Fruit fly (Drosophila melanogaster) whole organism, embryonic: Measurements from ENCODE around the gene Vha36-3.

Experiments used
- CG10267 ChIP-seq: fragments of 200-800 bp; sonication (Bioruptor generic); optimal IDR thresholded peaks from 2 replicates; lab custom pipeline; 2018; ENCODE audit warnings: missing biosample characterization, mild to moderate bottlenecking, missing genetic modification characterization, moderate library complexity
- CG11085 ChIP-seq: fragments of 200-800 bp; sonication (Bioruptor generic); IDR thresholded peaks from 2 replicates; pipeline ENCODE4 v1.3.6; 2022; ENCODE audit warnings: missing biosample characterization, missing genetic modification characterization
- CG11695 ChIP-seq: fragments of 200-800 bp; sonication (Bioruptor generic); IDR thresholded peaks from 3 replicates; pipeline ENCODE4 v1.3.6; 2022; ENCODE audit warnings: missing biosample characterization, missing genetic modification characterization
- CG12236 ChIP-seq: fragments of 200-800 bp; sonication (Bioruptor generic); optimal IDR thresholded peaks from 2 replicates; lab custom pipeline; 2016; ENCODE audit warnings: missing biosample characterization, missing genetic modification characterization
- CG13894 ChIP-seq: fragments of 200-800 bp; sonication (Bioruptor generic); optimal IDR thresholded peaks from 3 replicates; lab custom pipeline; 2018; ENCODE audit warnings: missing biosample characterization, mild to moderate bottlenecking, missing genetic modification characterization, moderate library complexity
- CG15696 ChIP-seq: fragments of 200-800 bp; sonication (Bioruptor generic); optimal IDR thresholded peaks from 2 replicates; lab custom pipeline; 2019; ENCODE audit warnings: missing biosample characterization, mild to moderate bottlenecking, missing genetic modification characterization, moderate library complexity
- CG2889 ChIP-seq: fragments of 200-800 bp; sonication (Bioruptor generic); IDR thresholded peaks from 3 replicates; pipeline ENCODE4 v1.3.6; 2022; ENCODE audit warnings: missing biosample characterization, missing genetic modification characterization
- CG3726 ChIP-seq: fragments of 200-800 bp; sonication (Bioruptor generic); IDR thresholded peaks from 3 replicates; pipeline ENCODE4, ENCODE4 v1.3.6; 2022; ENCODE audit warnings: missing biosample characterization, missing genetic modification characterization
- CG3995 ChIP-seq: fragments of 200-800 bp; sonication (Bioruptor generic); optimal IDR thresholded peaks from 3 replicates; lab custom pipeline; 2016; ENCODE audit warnings: missing biosample characterization, missing genetic modification characterization
- CG4328 ChIP-seq: fragments of 200-800 bp; sonication (Bioruptor generic); optimal IDR thresholded peaks from 3 replicates; lab custom pipeline; 2017; ENCODE audit warnings: missing biosample characterization, missing genetic modification reagents, missing genetic modification characterization
- CG6254 ChIP-seq: fragments of 200-800 bp; sonication (Bioruptor generic); optimal IDR thresholded peaks from 3 replicates; lab custom pipeline; 2017; ENCODE audit warnings: mild to moderate bottlenecking, missing biosample characterization, missing genetic modification reagents, missing genetic modification characterization
- CG8089 ChIP-seq: fragments of 200-800 bp; sonication (Bioruptor generic); optimal IDR thresholded peaks from 3 replicates; lab custom pipeline; 2016; ENCODE audit warnings: missing biosample characterization, missing genetic modification characterization
- CG8924 ChIP-seq: fragments of 200-800 bp; optimal IDR thresholded peaks from 3 replicates; lab custom pipeline; 2019; ENCODE audit warnings: missing biosample characterization, mild to moderate bottlenecking, missing genetic modification characterization, moderate library complexity
- CG8944 ChIP-seq: fragments of 200-800 bp; sonication (Bioruptor generic); optimal IDR thresholded peaks from 3 replicates; lab custom pipeline; 2016; ENCODE audit warnings: missing biosample characterization, missing genetic modification characterization
- CG9797 ChIP-seq: fragments of 200-800 bp; sonication (Bioruptor generic); optimal IDR thresholded peaks from 3 replicates; lab custom pipeline; 2018; ENCODE audit warnings: missing biosample characterization, mild to moderate bottlenecking, missing genetic modification characterization
- D ChIP-seq, 2 experiments: fragments of 200-800 bp in 1 of 2; fragments of >200 bp in 1 of 2; sonication (Bioruptor generic) in 1 of 2; optimal IDR thresholded peaks; 2 replicates in 1 of 2; 3 replicates in 1 of 2; lab custom pipeline; 2017; ENCODE audit warnings: mild to moderate bottlenecking in 1 of 2, missing biosample characterization in 1 of 2, missing genetic modification characterization in 1 of 2, missing genetic modification reagents in 1 of 2
- Dll ChIP-seq: fragments of 200-800 bp; sonication (Bioruptor generic); IDR thresholded peaks from 4 replicates; pipeline ENCODE4 v1.3.6; 2022; ENCODE audit warnings: missing biosample characterization, missing genetic modification characterization; ENCODE audit not compliant: partially characterized antibody
- ERR ChIP-seq: fragments of 200-800 bp; sonication (Bioruptor generic); optimal IDR thresholded peaks from 2 replicates; lab custom pipeline; 2016; ENCODE audit warnings: missing biosample characterization, missing genetic modification characterization
- Gsc ChIP-seq: fragments of 200-800 bp; sonication (Bioruptor generic); IDR thresholded peaks from 2 replicates; pipeline ENCODE4 v1.3.6; 2022; ENCODE audit warnings: missing biosample characterization, missing genetic modification characterization
- HmgD ChIP-seq: fragments of 200-800 bp; sonication (Bioruptor generic); optimal IDR thresholded peaks from 3 replicates; lab custom pipeline; 2016; ENCODE audit warnings: missing biosample characterization, missing genetic modification characterization
- Meics ChIP-seq: fragments of 200-800 bp; sonication (Bioruptor generic); optimal IDR thresholded peaks from 2 replicates; lab custom pipeline; 2017; ENCODE audit warnings: missing biosample characterization, mild to moderate bottlenecking, missing genetic modification characterization
- Mrtf ChIP-seq: fragments of 200-800 bp; sonication (Bioruptor generic); IDR thresholded peaks from 3 replicates; pipeline ENCODE4 v1.3.6; 2022; ENCODE audit warnings: missing biosample characterization, missing genetic modification characterization
- Optix ChIP-seq: fragments of 200-800 bp; sonication (Bioruptor generic); IDR thresholded peaks from 3 replicates; pipeline ENCODE4 v1.3.6; 2022; ENCODE audit warnings: missing biosample characterization, missing genetic modification characterization
- Sox100B ChIP-seq: fragments of 200-800 bp; sonication (Bioruptor generic); optimal IDR thresholded peaks from 3 replicates; lab custom pipeline; 2018; ENCODE audit warnings: missing biosample characterization, mild to moderate bottlenecking, missing genetic modification characterization
- Sry-δ ChIP-seq: fragments of 200-800 bp; sonication (Bioruptor generic); optimal IDR thresholded peaks from 2 replicates; lab custom pipeline; 2016; ENCODE audit warnings: missing biosample characterization, missing genetic modification characterization
- Tbp ChIP-seq: fragments of >200 bp; optimal IDR thresholded peaks from 2 replicates; lab custom pipeline; 2018; ENCODE audit warnings: missing biosample characterization, missing genetic modification characterization
- Trl ChIP-seq, 3 experiments: fragments of >200 bp in 2 of 3; fragments of 200-800 bp in 1 of 3; sonication (Bioruptor generic) in 1 of 3; optimal IDR thresholded peaks; 2 replicates in 1 of 3; 3 replicates in 2 of 3; lab custom pipeline; 2016 to 2017; ENCODE audit warnings: missing biosample characterization in 1 of 3, missing genetic modification characterization in 1 of 3
- amos ChIP-seq: fragments of 200-800 bp; sonication (Bioruptor generic); IDR thresholded peaks from 2 replicates; pipeline ENCODE4 v1.3.6; 2022; ENCODE audit warnings: missing biosample characterization, missing genetic modification characterization; ENCODE audit not compliant: partially characterized antibody
- bbx ChIP-seq: fragments of 200-800 bp; sonication (Bioruptor generic); IDR thresholded peaks from 2 replicates; pipeline ENCODE4 v1.3.6; 2022; ENCODE audit warnings: missing biosample characterization, missing genetic modification characterization; ENCODE audit not compliant: partially characterized antibody
- gro ChIP-seq: fragments of 200-800 bp; sonication (Bioruptor generic); optimal IDR thresholded peaks from 2 replicates; lab custom pipeline; 2016; ENCODE audit warnings: missing biosample characterization, missing genetic modification characterization
- gsb ChIP-seq: fragments of 200-800 bp; sonication (Bioruptor generic); IDR thresholded peaks from 2 replicates; pipeline ENCODE4 v1.3.6; 2022; ENCODE audit warnings: missing biosample characterization, missing genetic modification characterization
- gt ChIP-seq: fragments of 200-800 bp; sonication (Bioruptor generic); IDR thresholded peaks from 2 replicates; pipeline ENCODE4 v1.3.6; 2022; ENCODE audit warnings: missing biosample characterization, missing genetic modification characterization
- hbn ChIP-seq: fragments of 200-800 bp; sonication (Bioruptor generic); IDR thresholded peaks from 2 replicates; pipeline ENCODE4 v1.3.6; 2022; ENCODE audit warnings: missing biosample characterization, missing genetic modification characterization; ENCODE audit not compliant: partially characterized antibody
- insv ChIP-seq, 2 experiments: fragments of 200-800 bp; sonication (Bioruptor generic); optimal IDR thresholded peaks; 3 replicates each; lab custom pipeline; 2016 to 2018; ENCODE audit warnings: missing biosample characterization in 2 of 2, missing genetic modification characterization in 2 of 2
- jing ChIP-seq: fragments of 200-800 bp; sonication (Bioruptor generic); optimal IDR thresholded peaks from 2 replicates; lab custom pipeline; 2018; ENCODE audit warnings: missing biosample characterization, mild to moderate bottlenecking, missing genetic modification characterization
- mirr ChIP-seq: fragments of 200-800 bp; sonication (Bioruptor generic); optimal IDR thresholded peaks from 3 replicates; lab custom pipeline; 2018; ENCODE audit warnings: missing biosample characterization, mild to moderate bottlenecking, missing genetic modification characterization
- mld ChIP-seq: fragments of 200-800 bp; sonication (Bioruptor generic); IDR thresholded peaks from 3 replicates; pipeline ENCODE4 v1.3.6; 2022; ENCODE audit warnings: missing biosample characterization, missing genetic modification characterization; ENCODE audit not compliant: partially characterized antibody
- nom ChIP-seq: fragments of 200-800 bp; sonication (Bioruptor generic); optimal IDR thresholded peaks from 2 replicates; lab custom pipeline; 2017; ENCODE audit warnings: missing biosample characterization, missing genetic modification characterization, mild to moderate bottlenecking, moderate library complexity, missing genetic modification reagents
- oc ChIP-seq: fragments of 200-800 bp; sonication (Bioruptor generic); optimal IDR thresholded peaks from 2 replicates; lab custom pipeline; 2018; ENCODE audit warnings: missing biosample characterization, mild to moderate bottlenecking, missing genetic modification characterization, moderate library complexity
- onecut ChIP-seq: fragments of 200-800 bp; sonication (Bioruptor generic); IDR thresholded peaks from 2 replicates; pipeline ENCODE4 v1.3.6; 2022; ENCODE audit warnings: missing biosample characterization, missing genetic modification characterization
- ranshi ChIP-seq: fragments of 200-800 bp; sonication (Bioruptor generic); IDR thresholded peaks from 2 replicates; pipeline ENCODE4 v1.3.6; 2022; ENCODE audit warnings: missing biosample characterization, missing genetic modification characterization
- schlank ChIP-seq: fragments of 200-800 bp; sonication (Bioruptor generic); optimal IDR thresholded peaks from 2 replicates; lab custom pipeline; 2018; ENCODE audit warnings: missing biosample characterization, mild to moderate bottlenecking, missing genetic modification characterization
- sisA ChIP-seq: fragments of 200-800 bp; sonication (Bioruptor generic); IDR thresholded peaks from 2 replicates; pipeline ENCODE4 v1.3.6; 2022; ENCODE audit warnings: missing biosample characterization, missing genetic modification characterization
- so ChIP-seq: fragments of 200-800 bp; sonication (Bioruptor generic); IDR thresholded peaks from 3 replicates; pipeline ENCODE4 v1.3.6; 2022; ENCODE audit warnings: missing biosample characterization, missing genetic modification characterization
- stwl ChIP-seq: fragments of 200-800 bp; sonication (Bioruptor generic); optimal IDR thresholded peaks from 3 replicates; lab custom pipeline; 2018; ENCODE audit warnings: missing biosample characterization, mild to moderate bottlenecking, missing genetic modification characterization, moderate library complexity
- tin ChIP-seq: fragments of 200-800 bp; sonication (Bioruptor generic); optimal IDR thresholded peaks from 3 replicates; lab custom pipeline; 2016; ENCODE audit warnings: missing biosample characterization, missing genetic modification characterization
- unpg ChIP-seq: fragments of 200-800 bp; sonication (Bioruptor generic); optimal IDR thresholded peaks from 3 replicates; lab custom pipeline; 2018; ENCODE audit warnings: missing biosample characterization, mild to moderate bottlenecking, missing genetic modification characterization, moderate library complexity
- vfl ChIP-seq: fragments of 200-800 bp; sonication (Bioruptor generic); optimal IDR thresholded peaks from 2 replicates; lab custom pipeline; 2016; ENCODE audit warnings: missing biosample characterization, missing genetic modification characterization
- zfh1 ChIP-seq: fragments of 200-800 bp; sonication (Bioruptor generic); IDR thresholded peaks from 3 replicates; pipeline ENCODE4 v1.3.6; 2022; ENCODE audit warnings: missing biosample characterization, missing genetic modification characterization

The Vha36-3 gene

DNA sequence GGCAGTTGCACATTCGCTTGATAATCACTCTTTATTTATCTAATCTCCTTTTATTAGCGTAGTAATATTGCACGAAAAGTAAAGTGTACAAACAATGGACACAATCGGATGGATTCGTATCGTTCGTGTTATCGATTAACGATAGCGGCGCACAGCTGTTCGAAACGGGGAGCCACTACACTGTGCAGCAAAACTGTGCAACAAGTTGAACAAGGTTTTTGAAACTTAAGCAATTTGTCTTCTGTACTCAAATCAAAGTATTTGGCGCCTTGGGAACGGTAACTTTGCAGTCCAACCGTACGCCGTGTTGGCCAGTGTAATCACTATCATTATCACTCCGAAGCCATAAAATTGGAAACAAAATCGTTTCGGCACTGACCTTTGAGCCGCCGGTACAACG is 39.3 kb upstream of the Vha36-3 start, which contains the start of the genes Tsp3A and Seipin (continued):
- TF ChIP-seq amos, result peak; percentile 29; the same call in 1 of the 2 replicates
- TF ChIP-seq bbx (GFP tag; lab: Robert Waterston, UW), result peak; percentile 70
- TF ChIP-seq onecut, result peak; percentile 81
- peak; percentile 75 for TF ChIP-seq so
- peak; percentile 96 for TF ChIP-seq CG2889 (GFP tag; lab: Robert Waterston, UW)
- peak; percentile 75 for TF ChIP-seq sisA (GFP tag; lab: Robert Waterston, UW)
- peak; percentile 65 for TF ChIP-seq tin (GFP tag; lab: Kevin White, UChicago)
- no peak for TF ChIP-seq Tbp
- peak; percentile 60 for TF ChIP-seq CG4328 (GFP tag; lab: Kevin White, UChicago)
- TF ChIP-seq CG8924 (tag; lab: Kevin White, UChicago), result peak; percentile 81
- TF ChIP-seq Sry-δ (GFP tag; lab: Kevin White, UChicago), result peak; percentile 59
- no peak for TF ChIP-seq D (optimal IDR thresholded peaks at IDR 0.05; lab: Kevin White, UChicago)
- TF ChIP-seq D (GFP tag; optimal IDR thresholded peaks at IDR 0.05; lab: Kevin White, UChicago), result peak; percentile 66
- TF ChIP-seq gro (GFP tag; lab: Kevin White, UChicago), result peak; percentile 92
- no peak for TF ChIP-seq Sox100B
- peak; percentile 87 for TF ChIP-seq schlank (tag; lab: Kevin White, UChicago)
- no peak for TF ChIP-seq oc (tag; lab: Kevin White, UChicago)
- peak; percentile 82 for TF ChIP-seq Optix (GFP tag; lab: Robert Waterston, UW)
- TF ChIP-seq mirr (GFP tag; lab: Kevin White, UChicago), result peak; percentile 92
- TF ChIP-seq unpg (GFP tag; lab: Kevin White, UChicago), result peak; percentile 88
- peak; percentile 62; the same call in 1 of the 2 replicates for TF ChIP-seq CG11085 (GFP tag; lab: Robert Waterston, UW)
- TF ChIP-seq jing (GFP tag; lab: Kevin White, UChicago), result no peak
- peak; percentile 28 for TF ChIP-seq stwl (tag; lab: Kevin White, UChicago)
- peak; percentile 65 for TF ChIP-seq CG8944 (GFP tag; lab: Kevin White, UChicago)
- TF ChIP-seq Dll (GFP tag; lab: Robert Waterston, UW), result peak; percentile 60; the same call in 2 of the 4 replicates
- peak; percentile 10 for TF ChIP-seq CG9797 (GFP tag; lab: Kevin White, UChicago)
- peak; percentile 87 for TF ChIP-seq Mrtf (GFP tag; lab: Robert Waterston, UW)
- TF ChIP-seq gsb (GFP tag; lab: Robert Waterston, UW), result peak; percentile 85
- 0 out of 3 replicates have a peak, but pooled peaks have one; percentile 21 for TF ChIP-seq mld (GFP tag; lab: Robert Waterston, UW)
- peak; percentile 71 for TF ChIP-seq CG3995 (GFP tag; lab: Kevin White, UChicago)
- TF ChIP-seq hbn (GFP tag; lab: Robert Waterston, UW), result no peak
- TF ChIP-seq ranshi (GFP tag; lab: Robert Waterston, UW), result peak; percentile 87
- TF ChIP-seq CG8089 (GFP tag; lab: Kevin White, UChicago), result peak; percentile 60
- peak; percentile 74; the same call in 2 of the 3 replicates for TF ChIP-seq CG3726 (GFP tag; lab: Robert Waterston, UW)
- peak; percentile 36 for TF ChIP-seq CG15696 (tag; lab: Kevin White, UChicago)
- peak; percentile 82 for TF ChIP-seq ERR (GFP tag; lab: Kevin White, UChicago)
- peak; percentile 89 for TF ChIP-seq zfh1 (GFP tag; lab: Robert Waterston, UW)
- TF ChIP-seq vfl (GFP tag; lab: Kevin White, UChicago), result peak; percentile 54
- TF ChIP-seq Gsc (GFP tag; lab: Robert Waterston, UW), result peak; percentile 51
- peak; percentile 12 for TF ChIP-seq CG12236 (GFP tag; lab: Kevin White, UChicago)
- TF ChIP-seq gt (GFP tag; lab: Robert Waterston, UW), result peak; percentile 53; the same call in 1 of the 2 replicates
- TF ChIP-seq CG6254, result no peak
- TF ChIP-seq Trl (optimal IDR thresholded peaks at IDR 0.05; lab: Kevin White, UChicago), result no peak
- peak; percentile 62 for TF ChIP-seq Trl (GFP tag; optimal IDR thresholded peaks at IDR 0.05; lab: Kevin White, UChicago)
- peak; percentile 88 for TF ChIP-seq CG11695 (GFP tag; lab: Robert Waterston, UW)
- peak; percentile 81 for TF ChIP-seq CG13894 (tag; lab: Kevin White, UChicago)
- peak; percentile 94 for TF ChIP-seq nom (GFP tag; lab: Kevin White, UChicago)
- TF ChIP-seq CG10267 (tag; lab: Kevin White, UChicago), result peak; percentile 67
- TF ChIP-seq insv (GFP tag; optimal IDR thresholded peaks at IDR 0.05; lab: Kevin White, UChicago), result no peak
- peak; percentile 92 for TF ChIP-seq Meics
- TF ChIP-seq HmgD (GFP tag; lab: Kevin White, UChicago), result peak; percentile 37
